Worm (Caenorhabditis elegans): ENCODE data around the gene F33C8.2.

ce11 chrX:14709591-14709990, 11.6 kb upstream of the F33C8.2 start:
- TF ChIP-seq ces-1 (GFP tag; optimal IDR thresholded peaks at IDR 0.05), result no peak
- TF ChIP-seq snpc-4 (tag; optimal IDR thresholded peaks at IDR 0.05), result no peak
